Fruit fly (Drosophila melanogaster) whole organism: ENCODE data around the gene Cyp6a18.

Source experiments
- CG8478 ChIP-seq: fragments of >200 bp; optimal IDR thresholded peaks from 2 replicates; lab custom pipeline; 2018; ENCODE audit warnings: inconsistent platforms
- Dll ChIP-seq: fragments of >200 bp; optimal IDR thresholded peaks from 2 replicates; lab custom pipeline; 2017
- pan ChIP-seq: fragments of >200 bp; optimal IDR thresholded peaks from 2 replicates; lab custom pipeline; 2017
- usp ChIP-seq: fragments of >200 bp; optimal IDR thresholded peaks from 2 replicates; lab custom pipeline; 2017; ENCODE audit warnings: missing biosample characterization, missing genetic modification characterization, mixed read lengths

DNA sequence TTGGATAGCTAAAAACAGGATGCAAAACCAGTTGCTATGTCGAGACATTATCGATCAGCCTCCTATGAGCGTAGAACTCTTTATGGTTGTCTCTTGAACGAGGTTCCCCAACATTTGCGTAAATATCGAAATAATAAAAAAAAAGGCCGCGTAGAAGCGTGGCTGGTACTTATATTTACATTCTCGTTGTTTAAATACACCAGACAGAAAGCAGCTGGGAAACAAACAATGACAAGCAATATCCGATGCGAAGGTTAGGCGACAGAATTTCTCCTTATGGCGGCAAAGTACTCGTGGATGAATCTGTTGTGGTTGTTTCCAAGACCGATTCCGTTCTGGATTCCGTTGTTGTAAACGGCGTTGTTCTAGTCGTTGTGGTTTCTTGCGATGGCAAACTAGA lies 23.5 kb downstream of the Cyp6a18 start, which contains the start of gene CG43139:
- TF ChIP-seq Dll (lab: Kevin White, UChicago): no peak
- no peak for TF ChIP-seq pan (lab: Kevin White, UChicago)
- no peak for TF ChIP-seq CG8478 (lab: Kevin White, UChicago)
- no peak for TF ChIP-seq usp (GFP tag; lab: Kevin White, UChicago)
